Worm (Caenorhabditis elegans) whole organism, L3 larva: ENCODE results near the gene dex-1.
A peak's percentile ranks its signal among the peaks of the same experiment; 100 is the strongest.

Source experiments
- ZK546.5 ChIP-seq: sonication (generic microtip); optimal IDR thresholded peaks from 2 replicates; lab custom pipeline; 2017; ENCODE audit warnings: missing biosample characterization, missing genetic modification characterization
- ceh-16 ChIP-seq: sonication (generic microtip); optimal IDR thresholded peaks from 2 replicates; lab custom pipeline; 2017; ENCODE audit warnings: missing biosample characterization, missing genetic modification characterization
- ceh-28 ChIP-seq: fragments of 150-350 bp; optimal IDR thresholded peaks from 2 replicates; lab custom pipeline; 2014; ENCODE audit warnings: missing biosample characterization, missing genetic modification reagents, missing genetic modification characterization
- daf-12 ChIP-seq: fragments of 150-350 bp; optimal IDR thresholded peaks from 2 replicates; lab custom pipeline; 2014; ENCODE audit warnings: missing biosample characterization, missing genetic modification reagents, missing genetic modification characterization
- egl-27 ChIP-seq: sonication (generic microtip); optimal IDR thresholded peaks from 4 replicates; lab custom pipeline; 2017; ENCODE audit warnings: missing biosample characterization, missing genetic modification reagents, missing genetic modification characterization
- elt-1 ChIP-seq: fragments of 150-350 bp; optimal IDR thresholded peaks from 2 replicates; lab custom pipeline; 2014; ENCODE audit warnings: missing biosample characterization, missing genetic modification characterization
- elt-3 ChIP-seq, 3 experiments: fragments of 150-350 bp in 1 of 3; sonication (generic microtip) in 2 of 3; optimal IDR thresholded peaks; 2 replicates in 2 of 3; 4 replicates in 1 of 3; lab custom pipeline; 2014 to 2017; ENCODE audit warnings: missing biosample characterization in 3 of 3, missing genetic modification characterization in 3 of 3
- eor-1 ChIP-seq, 2 experiments: fragments of 150-350 bp; optimal IDR thresholded peaks; 2 replicates each; lab custom pipeline; 2014 to 2018; ENCODE audit warnings: missing biosample characterization in 2 of 2, missing genetic modification characterization in 2 of 2
- fos-1 ChIP-seq: fragments of 150-350 bp; optimal IDR thresholded peaks from 2 replicates; lab custom pipeline; 2014; ENCODE audit warnings: missing biosample characterization, missing genetic modification characterization
- hmg-11 ChIP-seq: sonication (generic microtip); optimal IDR thresholded peaks from 2 replicates; lab custom pipeline; 2016; ENCODE audit warnings: missing genetic modification characterization, missing compliant biosample characterization
- jun-1 ChIP-seq: fragments of 150-350 bp; optimal IDR thresholded peaks from 2 replicates; lab custom pipeline; 2014; ENCODE audit warnings: missing biosample characterization, missing genetic modification reagents, missing genetic modification characterization
- lin-39 ChIP-seq: fragments of 150-350 bp; optimal IDR thresholded peaks from 2 replicates; lab custom pipeline; 2018; ENCODE audit warnings: missing biosample characterization, missing genetic modification reagents, missing genetic modification characterization
- nfya-1 ChIP-seq: sonication (generic microtip); optimal IDR thresholded peaks from 2 replicates; lab custom pipeline; 2017; ENCODE audit warnings: missing genetic modification characterization, mild to moderate bottlenecking, missing compliant biosample characterization, antibody characterized with exemption, moderate library complexity; ENCODE audit not compliant: insufficient read depth
- nhr-23 ChIP-seq: fragments of 150-350 bp; optimal IDR thresholded peaks from 2 replicates; lab custom pipeline; 2014; ENCODE audit warnings: missing biosample characterization, missing genetic modification reagents, missing genetic modification characterization
- nhr-28 ChIP-seq: fragments of 150-350 bp; optimal IDR thresholded peaks from 2 replicates; lab custom pipeline; 2014; ENCODE audit warnings: missing biosample characterization, missing genetic modification characterization
- nhr-67 ChIP-seq: fragments of 150-350 bp; optimal IDR thresholded peaks from 2 replicates; lab custom pipeline; 2014; ENCODE audit warnings: missing biosample characterization, missing genetic modification characterization
- nhr-76 ChIP-seq: fragments of 150-350 bp; sonication (generic microtip); optimal IDR thresholded peaks from 5 replicates; lab custom pipeline; 2014; ENCODE audit warnings: missing biosample characterization, missing genetic modification characterization
- nhr-77 ChIP-seq: fragments of 150-350 bp; optimal IDR thresholded peaks from 2 replicates; lab custom pipeline; 2014; ENCODE audit warnings: missing biosample characterization, missing genetic modification characterization
- pha-4 ChIP-seq: fragments of 150-350 bp; optimal IDR thresholded peaks from 2 replicates; lab custom pipeline; 2014; ENCODE audit warnings: missing biosample characterization, missing genetic modification reagents, missing genetic modification characterization
- pqm-1 ChIP-seq: fragments of 150-350 bp; optimal IDR thresholded peaks from 2 replicates; lab custom pipeline; 2017; ENCODE audit warnings: missing biosample characterization, missing genetic modification characterization, inconsistent platforms
- sea-2 ChIP-seq: fragments of 150-350 bp; sonication (generic microtip); optimal IDR thresholded peaks from 4 replicates; lab custom pipeline; 2014; ENCODE audit warnings: missing biosample characterization, missing genetic modification reagents, missing genetic modification characterization
- skn-1 ChIP-seq: fragments of 150-350 bp; optimal IDR thresholded peaks from 2 replicates; lab custom pipeline; 2014; ENCODE audit warnings: missing biosample characterization, missing genetic modification characterization
- snpc-4 ChIP-seq: fragments of 150-350 bp; optimal IDR thresholded peaks from 2 replicates; lab custom pipeline; 2014; ENCODE audit warnings: missing biosample characterization, missing genetic modification characterization
- unc-39 ChIP-seq: sonication (generic microtip); optimal IDR thresholded peaks from 4 replicates; lab custom pipeline; 2017; ENCODE audit warnings: missing biosample characterization, missing genetic modification characterization
- unc-62 ChIP-seq: fragments of 150-350 bp; sonication (generic microtip); optimal IDR thresholded peaks from 4 replicates; lab custom pipeline; 2014; ENCODE audit warnings: missing biosample characterization, missing genetic modification reagents, missing genetic modification characterization
- ztf-11 ChIP-seq: fragments of 150-350 bp; optimal IDR thresholded peaks from 2 replicates; lab custom pipeline; 2014; ENCODE audit warnings: missing biosample characterization, missing genetic modification characterization
- ztf-4 ChIP-seq: fragments of 150-350 bp; optimal IDR thresholded peaks from 2 replicates; lab custom pipeline; 2014; ENCODE audit warnings: missing biosample characterization, missing genetic modification characterization

dex-1 gene

DNA sequence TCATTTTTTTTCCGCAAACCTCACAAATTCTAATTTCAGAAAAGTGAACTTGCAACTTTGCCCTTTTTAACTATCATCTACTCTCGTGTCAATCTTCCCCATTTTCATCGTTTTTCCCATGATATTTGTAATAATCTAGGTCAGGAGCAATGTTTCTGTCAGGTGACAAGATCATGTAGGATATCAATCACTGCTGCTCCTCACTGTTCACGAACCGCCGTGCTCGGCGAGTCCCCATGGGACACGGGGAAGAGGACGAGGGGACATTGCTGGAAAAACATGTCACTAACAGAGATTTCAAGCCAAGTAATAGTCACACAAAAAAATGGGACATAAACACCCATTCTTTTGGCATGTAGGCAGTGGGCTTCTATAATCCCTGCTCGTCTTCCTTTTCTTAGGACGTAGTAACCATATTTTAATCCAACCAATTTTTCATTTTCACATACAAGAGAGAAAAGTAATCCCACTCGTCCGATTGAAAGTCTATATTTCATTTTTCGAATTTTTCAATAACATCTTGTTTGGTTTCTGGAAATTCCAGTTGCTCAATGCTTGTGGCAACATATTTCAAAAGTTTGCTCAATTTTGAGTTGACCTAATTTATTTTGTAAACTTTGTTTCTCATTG lies 45.0 kb downstream of the dex-1 start:
- TF ChIP-seq nhr-77 (tag; lab: Kevin White, UChicago) (no peak), lin-39 (tag; lab: Kevin White, UChicago) (peak; percentile 36), nfya-1 (tag; lab: Kevin White, UChicago) (peak; percentile 10)

DNA sequence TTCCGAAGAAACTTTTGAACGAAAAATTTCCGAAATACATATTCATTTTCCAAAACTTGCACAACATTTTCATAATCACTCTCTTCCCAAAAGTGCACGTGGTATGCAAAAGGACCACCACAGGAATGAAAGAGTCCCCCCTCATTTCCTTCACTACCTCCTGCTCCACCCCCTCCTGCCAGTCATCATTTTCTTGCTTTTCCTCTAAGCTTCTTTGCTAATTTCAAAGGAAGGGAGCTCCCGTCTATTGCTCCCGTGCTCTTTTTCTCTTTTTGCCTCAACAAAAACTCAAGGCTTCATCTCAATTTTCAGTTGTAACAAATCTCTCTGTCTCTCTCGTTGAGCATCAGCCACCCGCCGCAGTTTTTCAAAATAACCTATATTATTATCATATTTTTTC lies 46.9 kb downstream of the dex-1 start:
- TF ChIP-seq nfya-1 (tag; lab: Kevin White, UChicago) (peak; percentile 16), skn-1 (tag; lab: Kevin White, UChicago) (no peak)
- TF ChIP-seq, all 47 proteins: peak for 1

DNA sequence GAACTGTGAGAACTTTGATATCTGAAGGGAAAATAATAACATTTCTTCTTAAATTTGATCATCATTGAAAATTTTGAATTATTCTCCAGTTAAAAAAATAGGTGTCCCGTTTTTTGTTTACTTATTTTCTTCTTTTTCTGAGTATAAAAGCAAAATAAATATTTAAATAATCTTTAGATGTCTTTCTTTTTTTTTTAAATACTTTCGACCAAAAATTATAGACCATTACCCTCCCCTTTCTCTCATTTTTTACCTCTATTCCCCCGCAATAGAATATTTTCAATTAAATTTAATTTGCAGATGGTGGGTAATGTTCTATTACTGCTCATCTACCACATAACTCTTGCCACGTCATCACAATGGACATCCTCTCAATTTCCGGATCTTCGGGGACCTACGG lies 47.8 kb downstream of the dex-1 start, which contains the start of gene molo-1:
molo-1 (plus strand) TSS at position 301 of the 400 bp plus-strand sequence.
- TF ChIP-seq eor-1 (tag; optimal IDR thresholded peaks at IDR 0.05; lab: Kevin White, UChicago) (no peak), nhr-23 (no peak), pqm-1 (tag; lab: Kevin White, UChicago) (no peak), nhr-76 (tag; lab: Kevin White, UChicago) (no peak), skn-1 (tag; lab: Kevin White, UChicago) (no peak), egl-27 (tag; lab: Kevin White, UChicago) (no peak), unc-62 (GFP tag; lab: Kevin White, UChicago) (no peak), jun-1 (tag; lab: Kevin White, UChicago) (no peak), unc-39 (no peak), fos-1 (tag; lab: Kevin White, UChicago) (no peak), elt-3 (tag; optimal IDR thresholded peaks at IDR 0.05; lab: Kevin White, UChicago) (no peak)

DNA sequence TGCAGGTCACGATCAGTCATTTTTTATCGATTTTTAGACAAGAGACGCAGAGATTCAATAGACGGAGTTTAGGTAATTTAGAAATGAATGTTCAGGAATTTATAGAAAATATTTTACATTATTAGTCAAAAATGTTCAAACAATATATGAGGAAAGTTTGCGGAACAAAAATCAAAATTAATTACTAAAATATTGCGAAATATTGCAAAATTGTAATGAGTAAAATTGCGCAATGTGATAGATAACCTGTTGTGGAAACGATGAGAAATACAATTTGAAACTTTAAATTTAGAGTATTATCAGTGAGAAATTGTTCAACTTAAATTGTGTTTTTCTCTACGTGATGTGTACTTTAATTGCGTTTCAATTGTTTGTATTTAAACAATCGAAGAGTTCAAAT lies 55.1 kb downstream of the dex-1 start, which contains the start of gene F56D2.5:
F56D2.5 (minus strand) TSS at position 371 of the 400 bp plus-strand sequence.
- no peak for TF ChIP-seq hmg-11 (tag; lab: Kevin White, UChicago)
- TF ChIP-seq ceh-28 = peak; percentile 69
- TF ChIP-seq ZK546.5 (tag; lab: Kevin White, UChicago) = no peak

DNA sequence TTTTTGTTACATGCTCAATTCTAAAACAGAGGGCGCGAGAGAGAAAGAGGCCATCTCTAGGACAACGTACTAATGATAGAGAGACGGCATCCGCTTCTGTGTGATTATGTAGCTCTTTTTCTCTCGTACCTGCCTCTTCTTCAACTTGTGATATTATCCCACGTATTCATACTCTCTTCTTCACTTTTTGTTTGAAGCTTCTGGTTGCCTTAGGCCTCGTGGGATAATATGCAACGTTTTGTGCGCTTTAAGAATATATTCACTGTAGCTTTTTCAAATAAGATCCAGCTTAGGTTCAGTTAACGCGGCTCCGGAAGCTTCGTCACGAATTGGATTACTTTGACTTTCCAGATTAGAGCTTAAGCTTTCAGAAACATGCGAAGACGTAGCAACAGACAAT lies 56.9 kb downstream of the dex-1 start, which contains the start of the genes F56D2.8 and uev-2:
F56D2.8 (minus strand) TSS at position 101 of the 400 bp plus-strand sequence.
uev-2 (plus strand) TSS at position 360 of the 400 bp plus-strand sequence.
- TF ChIP-seq daf-12 (tag; lab: Kevin White, UChicago) (no peak), lin-39 (tag; lab: Kevin White, UChicago) (no peak), nhr-77 (tag; lab: Kevin White, UChicago) (no peak), egl-27 (tag; lab: Kevin White, UChicago) (no peak), ztf-4 (tag; lab: Kevin White, UChicago) (no peak), elt-1 (tag; lab: Kevin White, UChicago) (no peak), sea-2 (GFP tag; lab: Kevin White, UChicago) (no peak), jun-1 (tag; lab: Kevin White, UChicago) (no peak), ZK546.5 (tag; lab: Kevin White, UChicago) (no peak), snpc-4 (tag; lab: Kevin White, UChicago) (no peak), ztf-11 (tag; lab: Kevin White, UChicago) (no peak), fos-1 (tag; lab: Kevin White, UChicago) (no peak), nhr-67 (no peak)

DNA sequence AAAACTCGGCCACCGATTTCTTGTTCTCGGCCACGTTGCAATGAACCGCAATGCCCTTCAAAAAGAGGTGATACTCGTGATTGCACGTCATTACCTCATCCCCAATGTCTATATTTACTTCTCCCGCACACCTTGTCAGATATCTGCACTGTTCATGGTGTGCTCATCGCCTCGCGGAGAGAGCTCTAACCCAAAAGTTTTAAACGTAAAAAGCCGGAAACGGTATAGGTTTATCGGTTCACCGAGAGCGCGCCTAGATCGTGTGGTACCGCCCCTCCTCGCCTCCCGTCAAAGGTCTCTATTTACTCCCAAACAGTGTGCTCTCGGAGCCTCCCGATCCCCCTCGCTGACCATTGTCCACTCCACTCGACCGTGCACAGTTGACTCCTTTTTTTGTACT lies 58.7 kb downstream of the dex-1 start, which contains the start of gene F56D2.3:
F56D2.3 (plus strand) TSS at position 301 of the 400 bp plus-strand sequence.
- TF ChIP-seq pha-4 (tag; lab: Kevin White, UChicago) = peak; percentile 2
- no peak for TF ChIP-seq nhr-67
- TF ChIP-seq nhr-28 (tag; lab: Kevin White, UChicago) = no peak
- no peak for TF ChIP-seq ceh-16
